Worm (Caenorhabditis elegans) whole organism, L4 larva: Measurements from ENCODE around the gene T05B4.13.

Experiments
- madf-9 ChIP-seq: fragments of 200-800 bp; sonication (Bioruptor generic); conservative IDR thresholded peaks from 2 replicates; pipeline ENCODE4 v1.3.6; 2022; ENCODE audit warnings: missing genetic modification reagents, missing genetic modification characterization, missing compliant biosample characterization
- nhr-10 ChIP-seq: fragments of 150-350 bp; optimal IDR thresholded peaks from 2 replicates; lab custom pipeline; 2014; ENCODE audit warnings: missing biosample characterization, missing genetic modification characterization
- nhr-28 ChIP-seq: fragments of 150-350 bp; optimal IDR thresholded peaks from 2 replicates; lab custom pipeline; 2014; ENCODE audit warnings: missing biosample characterization, missing genetic modification characterization
- unc-39 ChIP-seq: sonication (generic microtip); optimal IDR thresholded peaks from 2 replicates; lab custom pipeline; 2017; ENCODE audit warnings: missing biosample characterization, missing genetic modification characterization
- ztf-11 ChIP-seq: fragments of 150-350 bp; optimal IDR thresholded peaks from 2 replicates; lab custom pipeline; 2014; ENCODE audit warnings: missing biosample characterization, missing genetic modification characterization

- TF ChIP-seq ztf-11 (tag; lab: Kevin White, UChicago) (no peak), unc-39 (tag; lab: Kevin White, UChicago) (no peak), nhr-10 (tag; lab: Kevin White, UChicago) (no peak), madf-9 (GFP tag; lab: Robert Waterston, UW) (no peak), nhr-28 (tag; lab: Kevin White, UChicago) (peak; percentile 32)
Measured at ce11 chrV:4157291-4157690, 30.0 kb upstream of the T05B4.13 start.
